Worm (Caenorhabditis elegans): ENCODE results near the gene pals-34.

DNA sequence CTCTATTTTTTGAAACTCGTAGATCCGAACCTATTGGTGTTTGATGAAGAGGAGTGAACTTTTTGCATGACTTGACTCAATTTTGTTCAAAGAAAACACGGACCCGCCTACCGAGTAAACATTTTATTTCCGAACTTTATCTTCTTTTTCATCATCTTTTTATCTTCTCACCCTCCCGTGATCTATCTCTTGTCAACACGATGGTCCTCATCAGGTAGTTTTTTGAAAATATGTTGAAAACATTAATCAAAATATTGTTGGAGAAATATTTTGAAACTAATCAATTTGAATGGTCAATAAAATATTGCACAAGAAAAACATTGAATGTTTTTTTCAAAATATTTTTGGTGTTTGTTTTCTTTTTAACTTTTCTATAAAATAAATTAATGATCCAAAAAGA lies 47.9 kb downstream of the pals-34 start:
- TF ChIP-seq cog-1 (tag; optimal IDR thresholded peaks at IDR 0.05) (no peak), med-1 (GFP tag; optimal IDR thresholded peaks at IDR 0.05; ENCODE audit: insufficient read depth) (no peak)
